Fruit fly (Drosophila melanogaster): ENCODE results near the gene ATPsynGL.

DNA sequence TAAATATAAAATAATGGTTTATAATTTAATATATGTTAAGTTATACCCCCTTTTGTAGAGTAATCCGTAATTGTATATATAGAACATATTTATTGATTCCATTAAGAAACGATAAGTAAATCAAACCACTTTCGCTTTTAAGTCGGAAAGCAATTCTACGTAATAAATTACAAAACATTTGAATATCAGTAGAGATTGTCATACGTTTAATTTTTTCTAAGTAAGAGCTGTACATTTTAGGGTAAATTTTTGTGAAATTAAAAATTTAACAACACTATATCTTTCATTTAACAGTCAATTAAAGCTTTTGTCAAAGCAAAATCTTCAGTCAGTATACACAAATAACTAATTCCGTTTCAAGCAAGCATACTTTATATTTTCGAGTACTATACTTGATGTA, 6.8 kb downstream of the ATPsynGL start, which contains the start of gene CG46025:
- TF ChIP-seq psq (optimal IDR thresholded peaks at IDR 0.05), result no peak
- TF ChIP-seq h (optimal IDR thresholded peaks at IDR 0.05), result no peak
- TF ChIP-seq insv (optimal IDR thresholded peaks at IDR 0.05), result no peak
- no peak for TF ChIP-seq Sin3A (optimal IDR thresholded peaks at IDR 0.05)
- TF ChIP-seq ttk (optimal IDR thresholded peaks at IDR 0.05), result no peak
